Worm (Caenorhabditis elegans): ENCODE data around the gene F13A7.11.

The F13A7.11 gene

DNA sequence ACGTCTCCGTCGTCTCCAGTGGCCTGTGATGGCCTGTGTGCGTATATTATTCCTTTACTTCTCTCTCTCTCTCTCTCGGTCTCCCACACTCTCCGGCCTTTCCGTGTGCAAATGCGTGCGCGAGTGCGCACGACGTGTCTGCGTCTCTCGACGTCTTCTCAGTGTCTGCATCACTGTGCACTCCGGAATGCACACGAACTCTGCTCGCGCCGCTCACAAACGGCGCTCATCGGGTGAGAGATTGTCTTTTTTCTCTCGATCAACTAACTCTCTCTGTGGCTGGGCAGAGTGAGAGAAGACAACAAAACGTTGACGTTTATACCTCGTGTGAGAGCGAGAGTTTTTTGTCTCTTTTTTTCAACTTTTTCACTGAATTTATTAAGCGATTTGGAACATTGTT lies 39.2 kb downstream of the F13A7.11 start (continued):
- TF ChIP-seq zip-11 (GFP tag; IDR thresholded peaks at IDR 0.05) (no peak), daf-16 (GFP tag; optimal IDR thresholded peaks at IDR 0.05) (peak; percentile 56 to 67), daf-16 (tag; optimal IDR thresholded peaks at IDR 0.05) (peak; percentile 68), ceh-32 (tag; optimal IDR thresholded peaks at IDR 0.05; ENCODE audit: poor library complexity) (no peak), hif-1 (tag; optimal IDR thresholded peaks at IDR 0.05) (peak in 1 of 2 experiments; percentile 80), jun-1 (tag; optimal IDR thresholded peaks at IDR 0.05) (peak; percentile 80), F26F4.8 (GFP tag; conservative IDR thresholded peaks at IDR 0.05) (no peak), aha-1 (tag) (peak; percentile 99), egl-43 (GFP tag; IDR thresholded peaks at IDR 0.05) (peak; percentile 88), dpl-1 (GFP tag; optimal IDR thresholded peaks at IDR 0.05) (peak; percentile 47), vab-7 (GFP tag; IDR thresholded peaks at IDR 0.05) (peak; percentile 70), lin-29 (GFP tag; IDR thresholded peaks at IDR 0.05) (0 out of 2 replicates have a peak, but pooled peaks have one; percentile 45), zfp-2 (tag; optimal IDR thresholded peaks at IDR 0.05) (peak; percentile 8), ceh-44 (GFP tag; IDR thresholded peaks at IDR 0.05) (no peak), R02D3.7 (tag; optimal IDR thresholded peaks at IDR 0.05) (no peak), rbr-2 (tag; optimal IDR thresholded peaks at IDR 0.05) (peak; percentile 90), nhr-102 (tag; optimal IDR thresholded peaks at IDR 0.05) (peak; percentile 75), snpc-1.2 (GFP tag; IDR thresholded peaks at IDR 0.05) (no peak), nhr-42 (GFP tag; IDR thresholded peaks at IDR 0.05) (peak; percentile 57; the same call in 1 of the 2 replicates), snpc-4 (tag; optimal IDR thresholded peaks at IDR 0.05) (no peak), spr-3 (GFP tag; optimal IDR thresholded peaks at IDR 0.05) (peak; percentile 31), daf-8 (GFP tag; IDR thresholded peaks at IDR 0.05) (no peak), unc-62 (GFP tag; optimal IDR thresholded peaks at IDR 0.05 in 1 of 2) (peak in 1 of 2 experiments; percentile 97), unc-62 (tag; optimal IDR thresholded peaks at IDR 0.05) (no peak), mes-2 (tag; optimal IDR thresholded peaks at IDR 0.05; ENCODE audit: poor library complexity, severe bottlenecking) (peak; percentile 78), duxl-1 (tag; optimal IDR thresholded peaks at IDR 0.05; ENCODE audit: poor library complexity) (peak; percentile 81), zip-2 (tag; optimal IDR thresholded peaks at IDR 0.05) (no peak), nhr-48 (tag; optimal IDR thresholded peaks at IDR 0.05) (peak; percentile 92), nhr-111 (GFP tag; optimal IDR thresholded peaks at IDR 0.05) (no peak), nhr-28 (tag; optimal IDR thresholded peaks at IDR 0.05) (peak; percentile 84), lsy-2 (tag; optimal IDR thresholded peaks at IDR 0.05) (peak; percentile 64 to 85), mep-1 (tag; optimal IDR thresholded peaks at IDR 0.05) (peak; percentile 93), mxl-3 (GFP tag; optimal IDR thresholded peaks at IDR 0.05) (peak; percentile 91), T26A8.4 (GFP tag; IDR thresholded peaks at IDR 0.05) (peak; percentile 72; the same call in 1 of the 2 replicates), F37D6.2 (tag; optimal IDR thresholded peaks at IDR 0.05) (peak; percentile 64), D1046.2 (GFP tag; IDR thresholded peaks at IDR 0.05) (no peak), zag-1 (tag; optimal IDR thresholded peaks at IDR 0.05) (no peak), lin-38 (GFP tag; IDR thresholded peaks at IDR 0.05) (peak; percentile 65), attf-4 (tag; optimal IDR thresholded peaks at IDR 0.05) (no peak), lin-1 (GFP tag; IDR thresholded peaks at IDR 0.05) (peak; percentile 90), tra-1 (GFP tag; IDR thresholded peaks at IDR 0.05) (peak; percentile 92), tag-97 (GFP tag; IDR thresholded peaks at IDR 0.05) (no peak), nhr-25 (tag; optimal IDR thresholded peaks at IDR 0.05; ENCODE audit: borderline replicate concordance, insufficient read depth) (peak; percentile 50), ZK337.2 (GFP tag; IDR thresholded peaks at IDR 0.05) (no peak), madf-5 (GFP tag; IDR thresholded peaks at IDR 0.05) (no peak), nhr-237 (tag; optimal IDR thresholded peaks at IDR 0.05) (no peak), Y105C5A.15 (GFP tag; IDR thresholded peaks at IDR 0.05) (no peak), cey-2 (tag; optimal IDR thresholded peaks at IDR 0.05; ENCODE audit: borderline replicate concordance, insufficient read depth) (no peak), mdt-29 (GFP tag; IDR thresholded peaks at IDR 0.05) (no peak), F10B5.3 (tag; optimal IDR thresholded peaks at IDR 0.05) (peak; percentile 14), arid-1 (GFP tag; conservative IDR thresholded peaks at IDR 0.05) (peak; percentile 78)
